Worm (Caenorhabditis elegans) whole organism, L1 larva: ENCODE measurements around the gene rnf-5.
A peak's percentile ranks its signal among the peaks of the same experiment; 100 is the strongest.

Source experiments
- C04F5.9 ChIP-seq: sonication (generic microtip); optimal IDR thresholded peaks from 2 replicates; lab custom pipeline; 2016; ENCODE audit warnings: missing genetic modification characterization, missing compliant biosample characterization
- C16A3.4 ChIP-seq: fragments of 150-350 bp; optimal IDR thresholded peaks from 2 replicates; lab custom pipeline; 2014; ENCODE audit warnings: missing biosample characterization, missing genetic modification characterization
- C34B4.2 ChIP-seq: sonication (generic microtip); optimal IDR thresholded peaks from 2 replicates; lab custom pipeline; 2017; ENCODE audit warnings: mild to moderate bottlenecking, missing genetic modification characterization, missing compliant biosample characterization
- Y116A8C.19 ChIP-seq: sonication (generic microtip); optimal IDR thresholded peaks from 2 replicates; lab custom pipeline; 2016; ENCODE audit warnings: missing compliant biosample characterization, missing genetic modification characterization, borderline replicate concordance
- aha-1 ChIP-seq: fragments of 150-350 bp; optimal IDR thresholded peaks from 2 replicates; lab custom pipeline; 2014; ENCODE audit warnings: missing biosample characterization, missing genetic modification characterization
- blmp-1 ChIP-seq: fragments of 150-350 bp; optimal IDR thresholded peaks from 2 replicates; lab custom pipeline; 2014; ENCODE audit warnings: missing biosample characterization, missing genetic modification characterization
- ceh-88 ChIP-seq: fragments of 200-800 bp; sonication (Bioruptor generic); IDR thresholded peaks from 2 replicates; pipeline ENCODE4 v1.3.6; 2022; ENCODE audit warnings: missing genetic modification characterization, missing compliant biosample characterization
- dpl-1 ChIP-seq, 3 experiments: fragments of 150-350 bp in 2 of 3; sonication (generic microtip) in 1 of 3; optimal IDR thresholded peaks; 2 replicates each; lab custom pipeline; 2014 to 2017; ENCODE audit warnings: missing biosample characterization in 3 of 3, missing genetic modification characterization in 3 of 3, missing genetic modification reagents in 3 of 3
- efl-1 ChIP-seq, 4 experiments: fragments of 150-350 bp; optimal IDR thresholded peaks in 3 of 4; peaks in 1 of 4; 1 replicate in 1 of 4; 2 replicates in 3 of 4; lab custom pipeline; 2014; ENCODE audit warnings: missing biosample characterization in 2 of 4, missing genetic modification characterization in 2 of 4, missing genetic modification reagents in 2 of 4
- egl-27 ChIP-seq, 2 experiments: fragments of 150-350 bp in 1 of 2; sonication (generic microtip); optimal IDR thresholded peaks; 3 replicates each; lab custom pipeline; 2017 to 2018; ENCODE audit warnings: missing biosample characterization in 2 of 2, missing genetic modification characterization in 2 of 2, missing genetic modification reagents in 2 of 2
- elt-3 ChIP-seq, 6 experiments: fragments of 150-350 bp in 1 of 6; sonication (generic microtip); optimal IDR thresholded peaks; 2 replicates each; lab custom pipeline; 2017 to 2018; ENCODE audit warnings: missing biosample characterization in 6 of 6, missing genetic modification characterization in 6 of 6, inconsistent platforms in 1 of 6
- ets-5 ChIP-seq: fragments of 200-800 bp; sonication (Bioruptor generic); IDR thresholded peaks from 2 replicates; pipeline ENCODE4 v1.3.6; 2022; ENCODE audit warnings: missing genetic modification characterization, missing compliant biosample characterization
- fkh-10 ChIP-seq: sonication (generic microtip); optimal IDR thresholded peaks from 2 replicates; lab custom pipeline; 2017; ENCODE audit warnings: missing biosample characterization, missing genetic modification reagents, missing genetic modification characterization
- fkh-8 ChIP-seq: sonication (generic microtip); optimal IDR thresholded peaks from 2 replicates; lab custom pipeline; 2016; ENCODE audit warnings: mild to moderate bottlenecking, missing genetic modification characterization, missing compliant biosample characterization
- grh-1 ChIP-seq: fragments of 200-800 bp; sonication (Bioruptor generic); IDR thresholded peaks from 2 replicates; pipeline ENCODE4 v1.3.6; 2022; ENCODE audit warnings: missing genetic modification reagents, missing genetic modification characterization, missing compliant biosample characterization
- irx-1 ChIP-seq: sonication (generic microtip); optimal IDR thresholded peaks from 2 replicates; lab custom pipeline; 2016; ENCODE audit warnings: missing genetic modification characterization, missing compliant biosample characterization
- isw-1 ChIP-seq: fragments of 200-800 bp; sonication (Bioruptor generic); IDR thresholded peaks from 2 replicates; pipeline ENCODE4 v1.3.6; 2022; ENCODE audit warnings: missing genetic modification characterization, missing compliant biosample characterization
- jun-1 ChIP-seq: fragments of 150-350 bp; optimal IDR thresholded peaks from 2 replicates; lab custom pipeline; 2014; ENCODE audit warnings: missing biosample characterization, missing genetic modification reagents, missing genetic modification characterization
- lin-14 ChIP-seq: fragments of 200-800 bp; sonication (Bioruptor generic); optimal IDR thresholded peaks from 2 replicates; lab custom pipeline; 2018; ENCODE audit warnings: mild to moderate bottlenecking, missing genetic modification characterization, moderate library complexity, missing compliant biosample characterization
- lin-35 ChIP-seq, 2 experiments: fragments of 150-350 bp; optimal IDR thresholded peaks; 2 replicates each; lab custom pipeline; 2014; ENCODE audit warnings: missing biosample characterization in 2 of 2, missing genetic modification characterization in 2 of 2, missing genetic modification reagents in 2 of 2
- lin-39 ChIP-seq: fragments of 150-350 bp; optimal IDR thresholded peaks from 2 replicates; lab custom pipeline; 2014; ENCODE audit warnings: missing biosample characterization, missing genetic modification reagents, missing genetic modification characterization
- lir-3 ChIP-seq: sonication (generic microtip); optimal IDR thresholded peaks from 2 replicates; lab custom pipeline; 2016; ENCODE audit warnings: mild to moderate bottlenecking, missing genetic modification characterization, moderate library complexity, missing compliant biosample characterization; ENCODE audit not compliant: poor library complexity
- lsy-2 ChIP-seq, 2 experiments: fragments of 150-350 bp; optimal IDR thresholded peaks; 2 replicates each; lab custom pipeline; 2014; ENCODE audit warnings: missing biosample characterization in 2 of 2, missing genetic modification characterization in 2 of 2
- mef-2 ChIP-seq: fragments of 150-350 bp; optimal IDR thresholded peaks from 2 replicates; lab custom pipeline; 2014; ENCODE audit warnings: missing biosample characterization, missing genetic modification characterization
- nhr-20 ChIP-seq: sonication (generic microtip); optimal IDR thresholded peaks from 2 replicates; lab custom pipeline; 2016; ENCODE audit warnings: mild to moderate bottlenecking, missing genetic modification characterization, missing compliant biosample characterization
- nhr-47 ChIP-seq: sonication (generic microtip); optimal IDR thresholded peaks from 2 replicates; lab custom pipeline; 2016; ENCODE audit warnings: mild to moderate bottlenecking, missing genetic modification characterization, moderate library complexity, missing compliant biosample characterization
- nhr-71 ChIP-seq: sonication (generic microtip); optimal IDR thresholded peaks from 2 replicates; lab custom pipeline; 2016; ENCODE audit warnings: mild to moderate bottlenecking, missing genetic modification characterization, moderate library complexity, missing compliant biosample characterization
- nhr-76 ChIP-seq: sonication (generic microtip); optimal IDR thresholded peaks from 2 replicates; lab custom pipeline; 2017; ENCODE audit warnings: missing biosample characterization, missing genetic modification characterization
- nhr-85 ChIP-seq: sonication (generic microtip); peaks from one replicate; lab custom pipeline; 2016; ENCODE audit warnings: missing genetic modification characterization, inconsistent platforms, missing compliant biosample characterization
- pag-3 ChIP-seq: sonication (generic microtip); optimal IDR thresholded peaks from 2 replicates; lab custom pipeline; 2017; ENCODE audit warnings: missing genetic modification characterization, mild to moderate bottlenecking, missing compliant biosample characterization, antibody characterized with exemption, borderline replicate concordance; ENCODE audit not compliant: insufficient read depth
- rnt-1 ChIP-seq: sonication (generic microtip); optimal IDR thresholded peaks from 2 replicates; lab custom pipeline; 2016; ENCODE audit warnings: mild to moderate bottlenecking, missing genetic modification characterization, moderate library complexity, missing compliant biosample characterization
- skn-1 ChIP-seq: fragments of 150-350 bp; optimal IDR thresholded peaks from 2 replicates; lab custom pipeline; 2014; ENCODE audit warnings: missing biosample characterization, missing genetic modification characterization
- sup-37 ChIP-seq: fragments of 200-800 bp; sonication (Bioruptor generic); optimal IDR thresholded peaks from 2 replicates; lab custom pipeline; 2018; ENCODE audit warnings: mild to moderate bottlenecking, missing genetic modification characterization, missing compliant biosample characterization
- swsn-7 ChIP-seq: sonication (generic microtip); optimal IDR thresholded peaks from 2 replicates; lab custom pipeline; 2016; ENCODE audit warnings: missing genetic modification characterization, missing compliant biosample characterization
- unc-130 ChIP-seq: fragments of 150-350 bp; optimal IDR thresholded peaks from 2 replicates; lab custom pipeline; 2017; ENCODE audit warnings: missing biosample characterization, missing genetic modification characterization, inconsistent platforms
- unc-86 ChIP-seq: sonication (generic microtip); optimal IDR thresholded peaks from 2 replicates; lab custom pipeline; 2016; ENCODE audit warnings: missing genetic modification characterization, missing compliant biosample characterization
- vab-15 ChIP-seq: sonication (generic microtip); optimal IDR thresholded peaks from 2 replicates; lab custom pipeline; 2017; ENCODE audit warnings: missing genotype, mild to moderate bottlenecking, missing genetic modification characterization, missing compliant biosample characterization

Gene rnf-5

ce11 chrIII:4187845-4188244 lies 21.2 kb upstream of the rnf-5 start, which contains the start of gene R74.2:
R74.2 (plus strand) TSS chrIII:4188160.
- TF ChIP-seq fkh-10 (GFP tag; lab: Kevin White, UChicago) (no peak), ceh-88 (no peak), blmp-1 (tag; lab: Kevin White, UChicago) (peak; percentile 98), Y116A8C.19 (tag; lab: Kevin White, UChicago) (no peak)
- TF ChIP-seq, all 84 proteins: peak for 1

- no peak for TF ChIP-seq mef-2 (tag; lab: Kevin White, UChicago)
- TF ChIP-seq pag-3 (tag; lab: Kevin White, UChicago): peak; percentile 94
- TF ChIP-seq rnt-1 (tag; lab: Kevin White, UChicago): peak; percentile 15
- TF ChIP-seq blmp-1 (tag; lab: Kevin White, UChicago): peak; percentile 32
- TF ChIP-seq isw-1 (GFP tag; lab: Robert Waterston, UW): no peak
- peak in 1 of 2 experiments; percentile 29 for TF ChIP-seq lsy-2 (tag; optimal IDR thresholded peaks at IDR 0.05; lab: Kevin White, UChicago)
- TF ChIP-seq lir-3 (tag; lab: Kevin White, UChicago): peak; percentile 15
- no peak for TF ChIP-seq efl-1 (optimal IDR thresholded peaks at IDR 0.05; lab: Kevin White, UChicago)
- TF ChIP-seq efl-1 (GFP tag; optimal IDR thresholded peaks at IDR 0.05 in 1 of 2; lab: Kevin White, UChicago): peak in 1 of 2 experiments; percentile 81
- TF ChIP-seq dpl-1 (GFP tag; optimal IDR thresholded peaks at IDR 0.05; lab: Kevin White, UChicago): peak in 1 of 3 experiments; percentile 10
Observed at ce11 chrIII:4186751-4187309, 20.2 kb upstream of the rnf-5 start, which contains the start of gene lars-1. lars-1 (minus strand) TSS chrIII:4186801.

- TF ChIP-seq lsy-2 (tag; optimal IDR thresholded peaks at IDR 0.05; lab: Kevin White, UChicago): no peak
- no peak for TF ChIP-seq nhr-76 (tag; lab: Kevin White, UChicago)
- TF ChIP-seq C16A3.4 (tag; lab: Kevin White, UChicago): no peak
- no peak for TF ChIP-seq egl-27 (tag; optimal IDR thresholded peaks at IDR 0.05; lab: Kevin White, UChicago)
- TF ChIP-seq unc-130 (tag; lab: Kevin White, UChicago): no peak
- no peak for TF ChIP-seq nhr-47 (tag; lab: Kevin White, UChicago)
- TF ChIP-seq irx-1: no peak
- no peak for TF ChIP-seq sup-37 (GFP tag; lab: Kevin White, UChicago)
- no peak for TF ChIP-seq aha-1 (tag; lab: Kevin White, UChicago)
- TF ChIP-seq rnt-1 (tag; lab: Kevin White, UChicago): no peak
- no peak for TF ChIP-seq blmp-1 (tag; lab: Kevin White, UChicago)
Observed at ce11 chrIII:4181338-4181737, 14.7 kb upstream of the rnf-5 start, which contains the start of gene C16C10.1. C16C10.1 (minus strand) TSS chrIII:4181438.

DNA sequence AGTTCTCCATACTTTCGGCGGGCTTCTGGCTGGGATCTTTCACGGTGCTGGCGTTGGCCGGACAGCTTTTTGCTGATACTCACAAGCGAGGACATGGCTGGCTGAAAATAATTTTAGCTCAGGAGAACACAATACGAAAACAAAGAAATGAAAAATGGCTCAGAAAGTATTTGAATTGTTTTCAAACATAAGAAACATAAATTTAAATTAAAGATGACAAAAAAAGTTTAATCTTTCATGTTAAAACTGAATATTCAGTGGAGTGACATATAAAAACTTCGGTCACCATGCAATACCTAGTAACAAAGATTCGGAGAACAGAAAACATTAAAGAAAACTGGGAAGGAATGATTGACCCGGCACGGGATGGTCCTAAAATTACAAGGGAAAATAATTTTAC lies 11.9 kb upstream of the rnf-5 start, which contains the start of gene C16C10.2:
C16C10.2 (minus strand) TSS at position 101 of the 400 bp plus-strand sequence.
- no peak for TF ChIP-seq skn-1
- TF ChIP-seq lin-39 (tag; lab: Kevin White, UChicago): no peak
- TF ChIP-seq ets-5 (GFP tag; lab: Robert Waterston, UW): no peak
- no peak for TF ChIP-seq Y116A8C.19 (tag; lab: Kevin White, UChicago)
- no peak for TF ChIP-seq unc-86 (tag; lab: Kevin White, UChicago)
- TF ChIP-seq fkh-8: no peak
- no peak for TF ChIP-seq lin-35 (GFP tag; optimal IDR thresholded peaks at IDR 0.05; lab: Kevin White, UChicago)
- no peak for TF ChIP-seq nhr-71 (tag; lab: Kevin White, UChicago)
- TF ChIP-seq grh-1 (GFP tag; lab: Robert Waterston, UW): no peak
- no peak for TF ChIP-seq C34B4.2
- TF ChIP-seq nhr-76 (tag; lab: Kevin White, UChicago): no peak
- TF ChIP-seq swsn-7 (tag; lab: Kevin White, UChicago): no peak
- TF ChIP-seq jun-1 (tag; lab: Kevin White, UChicago): no peak
- TF ChIP-seq C04F5.9 (tag; lab: Kevin White, UChicago): no peak
- TF ChIP-seq vab-15 (tag; lab: Kevin White, UChicago): no peak
- no peak for TF ChIP-seq lin-14 (GFP tag; lab: Kevin White, UChicago)
- no peak for TF ChIP-seq elt-3 (tag; optimal IDR thresholded peaks at IDR 0.05; lab: Kevin White, UChicago)
- no peak for TF ChIP-seq nhr-85 (tag; lab: Kevin White, UChicago)
- no peak for TF ChIP-seq nhr-20
- no peak for TF ChIP-seq lsy-2 (tag; optimal IDR thresholded peaks at IDR 0.05; lab: Kevin White, UChicago)
